Worm (Caenorhabditis elegans) whole organism, early embryonic: ENCODE results near the gene ctf-18.

ENCODE experiments used
- B0310.2 ChIP-seq: sonication (generic microtip); optimal IDR thresholded peaks from 2 replicates; lab custom pipeline; 2016; ENCODE audit warnings: mild to moderate bottlenecking, missing genetic modification characterization, missing compliant biosample characterization
- F13C5.2 ChIP-seq: sonication (generic microtip); optimal IDR thresholded peaks from 2 replicates; lab custom pipeline; 2017; ENCODE audit warnings: mild to moderate bottlenecking, missing genetic modification characterization, inconsistent platforms, missing compliant biosample characterization
- aly-1 ChIP-seq: sonication (generic microtip); optimal IDR thresholded peaks from 2 replicates; lab custom pipeline; 2016; ENCODE audit warnings: missing genetic modification characterization, missing compliant biosample characterization
- ama-1 ChIP-seq: fragments of 150-350 bp; optimal IDR thresholded peaks from 2 replicates; lab custom pipeline; 2014
- ceh-13 ChIP-seq: fragments of 200-800 bp; sonication (Bioruptor generic); optimal IDR thresholded peaks from 2 replicates; lab custom pipeline; 2018; ENCODE audit warnings: mild to moderate bottlenecking, missing genetic modification characterization, missing compliant biosample characterization
- ceh-36 ChIP-seq: sonication (generic microtip); optimal IDR thresholded peaks from 2 replicates; lab custom pipeline; 2016; ENCODE audit warnings: missing genetic modification characterization, inconsistent platforms, missing compliant biosample characterization
- ets-7 ChIP-seq: sonication (generic microtip); optimal IDR thresholded peaks from 2 replicates; lab custom pipeline; 2016; ENCODE audit warnings: missing genotype, missing genetic modification characterization, missing compliant biosample characterization
- flt-1 ChIP-seq: fragments of 200-800 bp; sonication (Bioruptor generic); IDR thresholded peaks from 2 replicates; pipeline ENCODE4 v1.3.6; 2022; ENCODE audit warnings: missing genetic modification characterization, missing compliant biosample characterization
- hmbx-1 ChIP-seq: sonication (generic microtip); optimal IDR thresholded peaks from 2 replicates; lab custom pipeline; 2016; ENCODE audit warnings: mild to moderate bottlenecking, missing genetic modification characterization, missing compliant biosample characterization
- hmg-4 ChIP-seq: fragments of 200-800 bp; sonication (Bioruptor generic); optimal IDR thresholded peaks from 2 replicates; lab custom pipeline; 2018; ENCODE audit warnings: mild to moderate bottlenecking, missing genetic modification characterization, missing compliant biosample characterization
- hnd-1 ChIP-seq: sonication (generic microtip); optimal IDR thresholded peaks from 2 replicates; lab custom pipeline; 2016; ENCODE audit warnings: missing genetic modification characterization, missing compliant biosample characterization
- pes-1 ChIP-seq: fragments of 200-800 bp; sonication (Bioruptor generic); IDR thresholded peaks from 2 replicates; pipeline ENCODE4 v1.3.6; 2022; ENCODE audit warnings: missing genetic modification reagents, missing genetic modification characterization, missing compliant biosample characterization
- scrt-1 ChIP-seq: fragments of 200-800 bp; sonication (Bioruptor generic); IDR thresholded peaks from 2 replicates; pipeline ENCODE4 v1.3.6; 2022; ENCODE audit warnings: missing genetic modification characterization, missing compliant biosample characterization
- sea-1 ChIP-seq: fragments of 200-800 bp; sonication (Bioruptor generic); conservative IDR thresholded peaks from 2 replicates; pipeline ENCODE4 v1.3.6; 2022; ENCODE audit warnings: missing genetic modification characterization, missing compliant biosample characterization
- tbx-11 ChIP-seq: fragments of 200-800 bp; sonication (Bioruptor generic); IDR thresholded peaks from 2 replicates; pipeline ENCODE4 v1.3.6; 2022; ENCODE audit warnings: missing genetic modification characterization, missing compliant biosample characterization
- tbx-37 ChIP-seq: fragments of 200-800 bp; sonication (Bioruptor generic); conservative IDR thresholded peaks from 2 replicates; pipeline ENCODE4 v1.3.6; 2022; ENCODE audit warnings: missing genetic modification reagents, missing genetic modification characterization, missing compliant biosample characterization
- tra-4 ChIP-seq: sonication (generic microtip); optimal IDR thresholded peaks from 2 replicates; lab custom pipeline; 2017; ENCODE audit warnings: missing genetic modification characterization, missing compliant biosample characterization

ctf-18 gene

ce11 chrIV:10143640-10144039, 17.2 kb upstream of the ctf-18 start, which contains the start of gene msp-38:
TSS of gene msp-38 (minus strand) at chrIV:10143740.
- no peak for TF ChIP-seq hmbx-1
- no peak for TF ChIP-seq tbx-11 (GFP tag; lab: Robert Waterston, UW)
- TF ChIP-seq B0310.2 (tag; lab: Kevin White, UChicago): no peak
- no peak for TF ChIP-seq tbx-37
- no peak for TF ChIP-seq ama-1
- TF ChIP-seq aly-1 (tag; lab: Kevin White, UChicago): no peak
- TF ChIP-seq ceh-36 (tag; lab: Kevin White, UChicago): no peak
- TF ChIP-seq scrt-1: no peak
- TF ChIP-seq flt-1: no peak
- no peak for TF ChIP-seq hnd-1
- TF ChIP-seq ets-7: no peak
- no peak for TF ChIP-seq ceh-13
- no peak for TF ChIP-seq pes-1 (GFP tag; lab: Robert Waterston, UW)

DNA sequence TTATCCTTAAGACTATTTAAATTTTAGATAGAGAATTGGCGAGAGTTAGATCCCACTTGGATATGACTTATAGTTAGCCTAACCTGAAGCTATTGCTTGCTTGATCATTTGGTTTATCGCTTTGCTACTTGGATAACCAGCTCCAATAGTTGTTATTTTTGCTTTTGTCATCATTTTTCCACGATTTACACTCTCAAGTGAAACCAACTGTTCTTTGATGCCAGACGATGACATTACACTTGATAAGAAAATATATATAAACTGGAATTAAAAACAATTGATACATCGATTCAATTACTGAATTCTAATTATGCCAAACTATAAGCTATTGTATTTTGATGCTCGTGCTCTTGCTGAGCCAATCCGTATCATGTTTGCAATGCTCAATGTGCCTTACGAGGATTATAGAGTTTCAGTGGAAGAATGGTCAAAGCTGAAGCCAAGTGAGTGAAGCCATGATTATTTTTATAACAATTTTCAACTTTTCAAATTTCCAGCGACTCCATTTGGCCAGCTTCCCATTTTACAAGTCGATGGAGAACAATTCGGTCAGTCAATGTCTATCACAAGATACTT, 15.6 kb upstream of the ctf-18 start, which contains the start of the genes gst-2, gst-4 and dhs-12:
TSS of gene gst-2 (minus strand) at position 132 of the 576 bp plus-strand sequence.
TSS of gene gst-4 (plus strand) at position 296 of the 576 bp plus-strand sequence.
TSS of gene dhs-12 (plus strand) at position 526 of the 576 bp plus-strand sequence.
- no peak for TF ChIP-seq F13C5.2 (tag; lab: Kevin White, UChicago)

- TF ChIP-seq flt-1: no peak
- TF ChIP-seq tbx-37: no peak
- no peak for TF ChIP-seq B0310.2 (tag; lab: Kevin White, UChicago)
- no peak for TF ChIP-seq tra-4
- TF ChIP-seq scrt-1: no peak
- no peak for TF ChIP-seq hnd-1
- no peak for TF ChIP-seq hmbx-1
- TF ChIP-seq hmg-4 (GFP tag; lab: Kevin White, UChicago): no peak
- no peak for TF ChIP-seq ama-1
- no peak for TF ChIP-seq tbx-11 (GFP tag; lab: Robert Waterston, UW)
- TF ChIP-seq ceh-13: no peak
- no peak for TF ChIP-seq ceh-36 (tag; lab: Kevin White, UChicago)
- no peak for TF ChIP-seq ets-7
- TF ChIP-seq aly-1 (tag; lab: Kevin White, UChicago): no peak
- TF ChIP-seq F13C5.2 (tag; lab: Kevin White, UChicago): no peak
- no peak for TF ChIP-seq sea-1 (GFP tag; lab: Robert Waterston, UW)
- TF ChIP-seq pes-1 (GFP tag; lab: Robert Waterston, UW): no peak
Observed at ce11 chrIV:10140143-10140542, 13.7 kb upstream of the ctf-18 start, which contains the start of gene gst-3. TSS of gene gst-3 (minus strand) at chrIV:10140243.

DNA sequence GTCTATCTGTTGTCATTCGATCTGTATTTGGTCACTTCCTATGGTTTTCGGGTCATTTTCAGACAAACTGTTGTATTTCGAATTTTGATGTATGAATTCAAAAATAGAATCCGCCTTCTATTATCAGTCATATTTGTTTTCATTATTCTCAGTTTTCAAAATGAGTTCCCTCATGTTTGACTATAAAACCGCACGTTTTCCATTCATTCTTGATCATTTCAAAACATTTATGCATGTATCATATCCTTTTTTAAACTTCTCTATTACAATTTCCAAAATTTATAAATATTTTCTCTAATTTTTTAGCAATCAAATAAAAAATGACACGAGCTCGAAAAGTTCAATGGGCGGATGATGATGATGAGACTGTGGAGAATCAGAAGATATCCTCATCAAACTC, 11.4 kb upstream of the ctf-18 start, which contains the start of gene K08F4.12:
TSS of gene K08F4.12 (plus strand) at position 301 of the 400 bp plus-strand sequence.
- TF ChIP-seq ama-1 (no peak), B0310.2 (tag; lab: Kevin White, UChicago) (no peak), tbx-37 (no peak), tra-4 (no peak), hnd-1 (no peak), ceh-36 (tag; lab: Kevin White, UChicago) (no peak), tbx-11 (GFP tag; lab: Robert Waterston, UW) (no peak), aly-1 (tag; lab: Kevin White, UChicago) (no peak), ceh-13 (no peak), hmg-4 (GFP tag; lab: Kevin White, UChicago) (no peak), scrt-1 (no peak), F13C5.2 (tag; lab: Kevin White, UChicago) (no peak), ets-7 (no peak), pes-1 (GFP tag; lab: Robert Waterston, UW) (no peak), flt-1 (no peak), hmbx-1 (no peak), sea-1 (GFP tag; lab: Robert Waterston, UW) (no peak)

DNA sequence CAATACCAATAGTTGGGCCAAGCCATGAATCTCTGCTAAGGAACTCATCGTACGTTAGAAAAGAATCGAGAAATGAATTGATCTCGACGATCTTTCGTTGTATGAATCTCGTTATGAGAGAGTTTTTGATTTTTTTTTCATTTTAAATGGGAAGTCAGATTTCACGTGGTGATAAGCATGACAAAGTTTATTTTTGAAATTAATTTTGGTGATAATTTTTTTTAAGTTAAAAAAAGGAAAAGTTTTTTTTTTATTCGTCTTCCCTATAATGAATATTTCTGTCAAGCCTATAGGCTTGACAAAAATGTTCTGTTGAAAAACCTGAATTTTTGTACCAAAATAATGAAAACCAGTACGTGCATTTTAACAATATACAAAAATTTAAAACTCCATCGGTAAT, 9.4 kb upstream of the ctf-18 start, which contains the start of gene K08F4.5:
TSS of gene K08F4.5 (minus strand) at position 101 of the 400 bp plus-strand sequence.
- no peak for TF ChIP-seq tra-4
- no peak for TF ChIP-seq scrt-1
- no peak for TF ChIP-seq flt-1
- TF ChIP-seq tbx-11 (GFP tag; lab: Robert Waterston, UW): no peak
- no peak for TF ChIP-seq F13C5.2 (tag; lab: Kevin White, UChicago)
- no peak for TF ChIP-seq hmbx-1
- TF ChIP-seq B0310.2 (tag; lab: Kevin White, UChicago): no peak
- no peak for TF ChIP-seq tbx-37
- TF ChIP-seq ceh-13: no peak
- TF ChIP-seq ets-7: no peak
- TF ChIP-seq aly-1 (tag; lab: Kevin White, UChicago): no peak

ce11 chrIV:10129957-10130356, 3.5 kb upstream of the ctf-18 start, which contains the start of gene glt-3:
TSS of gene glt-3 (plus strand) at chrIV:10130257.
- TF ChIP-seq hmbx-1 (no peak), ceh-36 (tag; lab: Kevin White, UChicago) (no peak), B0310.2 (tag; lab: Kevin White, UChicago) (no peak), ceh-13 (no peak), F13C5.2 (tag; lab: Kevin White, UChicago) (no peak), scrt-1 (no peak), hmg-4 (GFP tag; lab: Kevin White, UChicago) (no peak), ets-7 (no peak), aly-1 (tag; lab: Kevin White, UChicago) (no peak), hnd-1 (no peak), tbx-37 (no peak), pes-1 (GFP tag; lab: Robert Waterston, UW) (no peak), flt-1 (no peak), tbx-11 (GFP tag; lab: Robert Waterston, UW) (no peak), ama-1 (no peak), sea-1 (GFP tag; lab: Robert Waterston, UW) (no peak), tra-4 (no peak)

DNA sequence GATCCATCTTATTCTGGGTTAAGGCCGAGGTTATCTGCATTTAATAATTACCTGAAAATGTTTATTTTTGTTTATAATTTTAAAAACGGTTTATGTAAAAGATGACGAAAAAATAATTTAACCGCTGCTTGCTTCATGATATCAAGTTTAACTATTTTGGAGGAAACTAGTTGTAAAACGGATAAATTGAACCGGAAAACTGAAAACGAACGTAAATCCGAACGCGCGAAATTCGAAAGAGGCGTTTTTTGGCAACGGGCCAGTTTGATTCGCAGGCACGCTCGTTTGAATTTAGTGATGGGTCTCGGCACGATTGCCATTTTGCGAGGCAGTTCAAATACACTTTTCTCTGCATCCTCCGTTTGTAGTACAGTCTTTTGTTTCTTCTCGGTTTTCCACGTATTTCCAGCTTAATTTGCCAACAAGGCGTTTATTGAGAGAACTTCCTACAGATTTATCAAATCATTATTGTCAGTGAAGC, 2.5 kb upstream of the ctf-18 start, which contains the start of the genes gtbp-1 and K08F4.3:
TSS of gene gtbp-1 (minus strand) at position 51 of the 481 bp plus-strand sequence.
TSS of gene K08F4.3 (plus strand) at position 352 of the 481 bp plus-strand sequence.
- no peak for TF ChIP-seq flt-1

DNA sequence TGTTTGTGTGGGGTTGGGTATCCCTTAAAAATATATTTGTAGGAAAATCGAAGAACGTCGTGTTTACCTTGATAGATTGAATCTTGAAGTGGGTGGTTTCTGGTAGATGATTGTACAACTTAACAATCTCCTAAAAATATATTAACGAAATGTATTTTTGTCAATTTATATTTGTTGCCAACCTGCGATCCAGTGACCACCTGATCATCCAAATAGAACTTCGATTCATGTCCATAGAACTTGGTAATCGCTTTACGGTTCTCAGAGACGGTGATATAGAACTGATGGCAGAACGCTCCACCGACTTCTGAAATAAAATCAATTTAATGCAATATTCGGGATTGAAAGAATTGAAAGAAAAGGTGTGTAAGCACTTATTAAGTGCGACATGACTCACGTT, 2.0 kb upstream of the ctf-18 start:
- no peak for TF ChIP-seq hmg-4 (GFP tag; lab: Kevin White, UChicago)
- no peak for TF ChIP-seq hmbx-1
- no peak for TF ChIP-seq ets-7
- TF ChIP-seq B0310.2 (tag; lab: Kevin White, UChicago): no peak
- TF ChIP-seq ama-1: no peak
- TF ChIP-seq tra-4: no peak
- TF ChIP-seq hnd-1: no peak
- no peak for TF ChIP-seq tbx-11 (GFP tag; lab: Robert Waterston, UW)
- no peak for TF ChIP-seq pes-1 (GFP tag; lab: Robert Waterston, UW)
- no peak for TF ChIP-seq sea-1 (GFP tag; lab: Robert Waterston, UW)
- TF ChIP-seq aly-1 (tag; lab: Kevin White, UChicago): no peak
- TF ChIP-seq F13C5.2 (tag; lab: Kevin White, UChicago): no peak
- no peak for TF ChIP-seq tbx-37
- TF ChIP-seq ceh-13: no peak
- no peak for TF ChIP-seq ceh-36 (tag; lab: Kevin White, UChicago)
- TF ChIP-seq flt-1: no peak
- no peak for TF ChIP-seq scrt-1
